Worm (Caenorhabditis elegans): ENCODE results near the gene gkow-1.

DNA sequence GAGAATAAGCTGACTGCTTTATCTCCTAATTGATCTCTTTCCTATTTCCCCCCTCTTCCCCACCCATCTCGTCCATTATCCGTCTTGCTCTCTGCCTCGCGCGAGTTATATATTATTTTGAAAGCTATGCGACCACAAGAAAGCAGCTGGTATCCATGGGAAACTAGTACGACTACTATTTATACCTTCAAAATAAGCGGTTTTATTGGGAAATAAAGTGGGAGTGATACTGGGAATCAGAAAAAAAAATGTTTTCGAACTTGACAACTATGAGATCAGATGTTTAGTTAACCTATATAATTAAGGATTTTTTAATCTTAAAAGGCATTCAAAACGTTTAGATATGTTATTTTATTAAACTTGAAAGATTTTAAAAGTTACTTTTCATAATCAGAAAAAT, 18.2 kb upstream of the gkow-1 start:
- TF ChIP-seq unc-62 (GFP tag; optimal IDR thresholded peaks at IDR 0.05), result no peak
- TF ChIP-seq elt-3 (tag; optimal IDR thresholded peaks at IDR 0.05), result no peak
- no peak for TF ChIP-seq cnd-1 (tag; optimal IDR thresholded peaks at IDR 0.05)
- no peak for TF ChIP-seq nhr-237 (tag; optimal IDR thresholded peaks at IDR 0.05)
- no peak for TF ChIP-seq sptf-1 (tag; optimal IDR thresholded peaks at IDR 0.05)
- TF ChIP-seq nhr-28 (tag; optimal IDR thresholded peaks at IDR 0.05), result no peak
- no peak for TF ChIP-seq ces-1 (GFP tag; optimal IDR thresholded peaks at IDR 0.05)
- no peak for TF ChIP-seq sem-2 (GFP tag; optimal IDR thresholded peaks at IDR 0.05)
- TF ChIP-seq unc-39 (tag; optimal IDR thresholded peaks at IDR 0.05), result no peak
- TF ChIP-seq lin-13 (tag; optimal IDR thresholded peaks at IDR 0.05), result no peak
- TF ChIP-seq ceh-83 (GFP tag; optimal IDR thresholded peaks at IDR 0.05), result no peak
- no peak for TF ChIP-seq zip-8 (tag; optimal IDR thresholded peaks at IDR 0.05)
- no peak for TF ChIP-seq elt-1 (tag; optimal IDR thresholded peaks at IDR 0.05; ENCODE audit: borderline replicate concordance, insufficient read depth)
- TF ChIP-seq nhr-76 (tag; optimal IDR thresholded peaks at IDR 0.05), result no peak

Data from whole organism, mixed stage, embryonic.